Worm (Caenorhabditis elegans): ENCODE results near the gene ugt-63.
A peak's percentile ranks its signal among the peaks of the same experiment; 100 is the strongest.

Gene ugt-63

ce11 chrV:5072082-5072481, 38.5 kb downstream of the ugt-63 start, which contains the start of gene Y58A7A.2:
Y58A7A.2 (minus strand) TSS chrV:5072182.
- TF ChIP-seq lin-29 (GFP tag; IDR thresholded peaks at IDR 0.05) (no peak), dpl-1 (GFP tag; optimal IDR thresholded peaks at IDR 0.05) (no peak), lsy-2 (tag; optimal IDR thresholded peaks at IDR 0.05) (no peak), madf-9 (GFP tag; conservative IDR thresholded peaks at IDR 0.05) (no peak), unc-39 (tag; optimal IDR thresholded peaks at IDR 0.05) (no peak), mdt-29 (GFP tag; IDR thresholded peaks at IDR 0.05) (no peak), mep-1 (tag; optimal IDR thresholded peaks at IDR 0.05) (no peak), nhr-41 (GFP tag; IDR thresholded peaks at IDR 0.05) (no peak), snpc-4 (tag; optimal IDR thresholded peaks at IDR 0.05) (no peak), spr-1 (tag; optimal IDR thresholded peaks at IDR 0.05) (no peak), R02D3.7 (tag; optimal IDR thresholded peaks at IDR 0.05) (no peak), lin-38 (GFP tag; IDR thresholded peaks at IDR 0.05) (no peak), zip-2 (tag; optimal IDR thresholded peaks at IDR 0.05) (no peak)

ce11 chrV:5069440-5069839, 41.1 kb downstream of the ugt-63 start, which contains the start of gene Y58A7A.1:
Y58A7A.1 (minus strand) TSS chrV:5069540.
- TF ChIP-seq fkh-10 (GFP tag; optimal IDR thresholded peaks at IDR 0.05) = no peak
- TF ChIP-seq zfp-3 (GFP tag; conservative IDR thresholded peaks at IDR 0.05) = no peak
- TF ChIP-seq daf-12 (tag; optimal IDR thresholded peaks at IDR 0.05) = no peak
- no peak for TF ChIP-seq pha-4 (GFP tag; IDR thresholded peaks at IDR 0.05)
- TF ChIP-seq pha-4 (tag; optimal IDR thresholded peaks at IDR 0.05) = no peak
- TF ChIP-seq nhr-25 (tag; optimal IDR thresholded peaks at IDR 0.05; ENCODE audit: borderline replicate concordance, insufficient read depth) = no peak
- no peak for TF ChIP-seq ceh-32 (tag; optimal IDR thresholded peaks at IDR 0.05; ENCODE audit: poor library complexity)
- TF ChIP-seq mes-2 (tag; optimal IDR thresholded peaks at IDR 0.05; ENCODE audit: poor library complexity, severe bottlenecking) = no peak
- no peak for TF ChIP-seq egl-43 (GFP tag; IDR thresholded peaks at IDR 0.05)
- no peak for TF ChIP-seq set-16 (GFP tag; IDR thresholded peaks at IDR 0.05)
- no peak for TF ChIP-seq lin-13 (GFP tag; optimal IDR thresholded peaks at IDR 0.05)
- no peak for TF ChIP-seq daf-16 (GFP tag; optimal IDR thresholded peaks at IDR 0.05)
- no peak for TF ChIP-seq daf-16 (tag; optimal IDR thresholded peaks at IDR 0.05)
- TF ChIP-seq jun-1 (tag; optimal IDR thresholded peaks at IDR 0.05) = no peak
- TF ChIP-seq nhr-77 (tag; optimal IDR thresholded peaks at IDR 0.05) = no peak
- TF ChIP-seq nhr-237 (tag; optimal IDR thresholded peaks at IDR 0.05) = no peak
- no peak for TF ChIP-seq ztf-11 (tag; optimal IDR thresholded peaks at IDR 0.05)
- TF ChIP-seq ceh-28 (tag; optimal IDR thresholded peaks at IDR 0.05) = no peak
- no peak for TF ChIP-seq R02D3.7 (tag; optimal IDR thresholded peaks at IDR 0.05)

- TF ChIP-seq nhr-77 (tag; optimal IDR thresholded peaks at IDR 0.05) = peak; percentile 47
- TF ChIP-seq php-3 (GFP tag; IDR thresholded peaks at IDR 0.05) = peak; percentile 57; the same call in 1 of the 2 replicates
- TF ChIP-seq dmd-6 (GFP tag; IDR thresholded peaks at IDR 0.05) = peak; percentile 57
- TF ChIP-seq daf-19 (GFP tag; conservative IDR thresholded peaks at IDR 0.05) = no peak
- TF ChIP-seq dve-1 (tag; optimal IDR thresholded peaks at IDR 0.05; ENCODE audit: insufficient read depth) = peak; percentile 70
- peak; percentile 41 for TF ChIP-seq T20F7.1 (GFP tag; optimal IDR thresholded peaks at IDR 0.05)
- peak in 1 of 2 experiments; percentile 26 for TF ChIP-seq lsy-2 (tag; optimal IDR thresholded peaks at IDR 0.05)
- no peak for TF ChIP-seq daf-16 (GFP tag; optimal IDR thresholded peaks at IDR 0.05)
- peak; percentile 72 for TF ChIP-seq daf-16 (tag; optimal IDR thresholded peaks at IDR 0.05)
- no peak for TF ChIP-seq snpc-1.2 (GFP tag; IDR thresholded peaks at IDR 0.05)
- TF ChIP-seq mdl-1 (tag; optimal IDR thresholded peaks at IDR 0.05) = peak in 1 of 2 experiments; percentile 28
- peak; percentile 89 for TF ChIP-seq pqm-1 (tag; optimal IDR thresholded peaks at IDR 0.05)
- peak; percentile 43 for TF ChIP-seq hlh-11 (tag; optimal IDR thresholded peaks at IDR 0.05)
- TF ChIP-seq nhr-28 (tag; optimal IDR thresholded peaks at IDR 0.05) = peak; percentile 84
- no peak for TF ChIP-seq ceh-82 (tag; optimal IDR thresholded peaks at IDR 0.05)
Observed at ce11 chrV:5067390-5067789, 43.2 kb downstream of the ugt-63 start.

Data from whole organism, L4 larva.